Worm (Caenorhabditis elegans): ENCODE data around the gene sdz-16.

- no peak for TF ChIP-seq mls-2 (tag; optimal IDR thresholded peaks at IDR 0.05)
- TF ChIP-seq lin-13 (tag; optimal IDR thresholded peaks at IDR 0.05) = no peak
- TF ChIP-seq mep-1 (tag; optimal IDR thresholded peaks at IDR 0.05) = no peak
- no peak for TF ChIP-seq nhr-28 (tag; optimal IDR thresholded peaks at IDR 0.05)
- no peak for TF ChIP-seq ztf-11 (tag; optimal IDR thresholded peaks at IDR 0.05)
- no peak for TF ChIP-seq bed-3 (GFP tag; optimal IDR thresholded peaks at IDR 0.05)
- no peak for TF ChIP-seq cnd-1 (tag; optimal IDR thresholded peaks at IDR 0.05)
- TF ChIP-seq M03D4.4 (tag; optimal IDR thresholded peaks at IDR 0.05) = no peak
Measured at ce11 chrV:17339349-17339748, 11.6 kb upstream of the sdz-16 start.

Data from whole organism, mixed stage, embryonic.